Fruit fly (Drosophila melanogaster) whole organism, adult: ENCODE results near the gene CG7565.

Experiments
- CG11617 ChIP-seq: fragments of 200-800 bp; sonication (Bioruptor generic); optimal IDR thresholded peaks from 2 replicates; lab custom pipeline; 2017; ENCODE audit warnings: mild to moderate bottlenecking, missing biosample characterization, missing genetic modification reagents, missing genetic modification characterization
- CG14711 ChIP-seq: fragments of 200-800 bp; sonication (Bioruptor generic); optimal IDR thresholded peaks from 2 replicates; lab custom pipeline; 2018; ENCODE audit warnings: missing biosample characterization, mild to moderate bottlenecking, missing genetic modification characterization, moderate library complexity
- CG1620 ChIP-seq: fragments of 200-800 bp; sonication (Bioruptor generic); optimal IDR thresholded peaks from 2 replicates; lab custom pipeline; 2016; ENCODE audit warnings: missing biosample characterization, missing genetic modification characterization
- CG33017 ChIP-seq: fragments of 200-800 bp; sonication (Bioruptor generic); optimal IDR thresholded peaks from 2 replicates; lab custom pipeline; 2018; ENCODE audit warnings: missing biosample characterization, mild to moderate bottlenecking, missing genetic modification characterization, moderate library complexity
- CG5204 ChIP-seq: fragments of 200-800 bp; sonication (Bioruptor generic); optimal IDR thresholded peaks from 2 replicates; lab custom pipeline; 2016; ENCODE audit warnings: missing biosample characterization, missing genetic modification characterization
- CG7045 ChIP-seq: fragments of 200-800 bp; sonication (Bioruptor generic); optimal IDR thresholded peaks from 2 replicates; lab custom pipeline; 2017; ENCODE audit warnings: missing biosample characterization, mild to moderate bottlenecking, missing genetic modification characterization
- CG7101 ChIP-seq: fragments of 200-800 bp; sonication (Bioruptor generic); optimal IDR thresholded peaks from 2 replicates; lab custom pipeline; 2018; ENCODE audit warnings: missing biosample characterization, mild to moderate bottlenecking, missing genetic modification characterization, moderate library complexity
- Clk ChIP-seq: fragments of 200-800 bp; sonication (Bioruptor generic); optimal IDR thresholded peaks from 2 replicates; lab custom pipeline; 2017; ENCODE audit warnings: missing biosample characterization, missing genetic modification characterization
- Hr96 ChIP-seq: fragments of 200-800 bp; sonication (Bioruptor generic); optimal IDR thresholded peaks from 2 replicates; lab custom pipeline; 2016; ENCODE audit warnings: missing biosample characterization, missing genetic modification characterization
- cic ChIP-seq: fragments of 200-800 bp; sonication (Bioruptor generic); optimal IDR thresholded peaks from 2 replicates; lab custom pipeline; 2017; ENCODE audit warnings: missing biosample characterization, mild to moderate bottlenecking, missing genetic modification characterization, moderate library complexity
- kay ChIP-seq: fragments of 200-800 bp; sonication (Bioruptor generic); peaks from one replicate; lab custom pipeline; 2016; ENCODE audit warnings: missing biosample characterization, missing genetic modification characterization, borderline replicate concordance
- pad ChIP-seq: fragments of 200-800 bp; sonication (Bioruptor generic); optimal IDR thresholded peaks from 3 replicates; lab custom pipeline; 2017; ENCODE audit warnings: missing biosample characterization, missing genetic modification characterization, mild to moderate bottlenecking, moderate library complexity, missing genetic modification reagents

dm6 chr3L:8044867-8045362 is 46.7 kb downstream of the CG7565 start:
- TF ChIP-seq pad (GFP tag; lab: Kevin White, UChicago) (no peak), Clk (GFP tag; lab: Kevin White, UChicago) (no peak), CG7101 (no peak), kay (GFP tag; lab: Kevin White, UChicago) (no peak), CG1620 (GFP tag; lab: Kevin White, UChicago) (no peak), CG5204 (GFP tag; lab: Kevin White, UChicago) (no peak), cic (no peak), CG11617 (no peak), CG14711 (tag; lab: Kevin White, UChicago) (no peak), CG7045 (no peak), CG33017 (tag; lab: Kevin White, UChicago) (no peak), Hr96 (GFP tag; lab: Kevin White, UChicago) (no peak)
